Fruit fly (Drosophila melanogaster) whole organism, embryonic: ENCODE results near the gene CG33268.

ENCODE experiments used
- Atf-2 ChIP-seq: fragments of 200-800 bp; sonication (Bioruptor generic); optimal IDR thresholded peaks from 2 replicates; lab custom pipeline; 2016; ENCODE audit warnings: missing biosample characterization, missing genetic modification characterization
- Bgb ChIP-seq: fragments of 200-800 bp; sonication (Bioruptor generic); IDR thresholded peaks from 2 replicates; pipeline ENCODE4 v1.3.6; 2022; ENCODE audit warnings: missing biosample characterization, missing genetic modification characterization; ENCODE audit not compliant: partially characterized antibody
- CG11504 ChIP-seq: fragments of 200-800 bp; sonication (Bioruptor generic); optimal IDR thresholded peaks from 3 replicates; lab custom pipeline; 2019; ENCODE audit warnings: missing biosample characterization, mild to moderate bottlenecking, missing genetic modification characterization, moderate library complexity
- CG13287 ChIP-seq: fragments of 200-800 bp; sonication (Bioruptor generic); IDR thresholded peaks from 2 replicates; pipeline ENCODE4 v1.3.6; 2022; ENCODE audit warnings: missing biosample characterization, missing genetic modification characterization; ENCODE audit not compliant: partially characterized antibody
- CG13775 ChIP-seq: fragments of 200-800 bp; sonication (Bioruptor generic); optimal IDR thresholded peaks from 3 replicates; lab custom pipeline; 2017; ENCODE audit warnings: missing biosample characterization, mild to moderate bottlenecking, missing genetic modification characterization
- CG14860 ChIP-seq: fragments of 200-800 bp; sonication (Bioruptor generic); IDR thresholded peaks from 3 replicates; pipeline ENCODE4 v1.3.6; 2022; ENCODE audit warnings: missing biosample characterization, missing genetic modification characterization; ENCODE audit not compliant: partially characterized antibody
- CG1529 ChIP-seq: fragments of 200-800 bp; sonication (Bioruptor generic); optimal IDR thresholded peaks from 3 replicates; lab custom pipeline; 2018; ENCODE audit warnings: missing biosample characterization, missing genetic modification characterization
- CG15514 ChIP-seq: fragments of 200-800 bp; sonication (Bioruptor generic); optimal IDR thresholded peaks from 3 replicates; lab custom pipeline; 2017; ENCODE audit warnings: missing biosample characterization, missing genetic modification characterization, mild to moderate bottlenecking, moderate library complexity, missing genetic modification reagents
- CG16813 ChIP-seq: fragments of 200-800 bp; sonication (Bioruptor generic); IDR thresholded peaks from 3 replicates; pipeline ENCODE4 v1.3.6; 2022; ENCODE audit warnings: missing biosample characterization, missing genetic modification characterization; ENCODE audit not compliant: partially characterized antibody
- CG2120 ChIP-seq: fragments of 200-800 bp; sonication (Bioruptor generic); optimal IDR thresholded peaks from 3 replicates; lab custom pipeline; 2016; ENCODE audit warnings: missing biosample characterization, missing genetic modification characterization
- CG2712 ChIP-seq: fragments of 200-800 bp; optimal IDR thresholded peaks from 3 replicates; lab custom pipeline; 2019; ENCODE audit warnings: missing biosample characterization, mild to moderate bottlenecking, missing genetic modification characterization, moderate library complexity
- CG30020 ChIP-seq: fragments of 200-800 bp; optimal IDR thresholded peaks from 2 replicates; lab custom pipeline; 2019; ENCODE audit warnings: missing biosample characterization, mild to moderate bottlenecking, missing genetic modification characterization, moderate library complexity
- CG3407 ChIP-seq: fragments of 200-800 bp; sonication (Bioruptor generic); optimal IDR thresholded peaks from 2 replicates; lab custom pipeline; 2018; ENCODE audit warnings: missing biosample characterization, mild to moderate bottlenecking, missing genetic modification characterization
- CG4424 ChIP-seq: fragments of 200-800 bp; sonication (Bioruptor generic); optimal IDR thresholded peaks from 3 replicates; lab custom pipeline; 2016; ENCODE audit warnings: missing biosample characterization, missing genetic modification characterization
- CG6791 ChIP-seq: fragments of 200-800 bp; sonication (Bioruptor generic); IDR thresholded peaks from 3 replicates; pipeline ENCODE4 v1.3.6; 2022; ENCODE audit warnings: missing biosample characterization, missing genetic modification characterization; ENCODE audit not compliant: partially characterized antibody
- CG9797 ChIP-seq: fragments of 200-800 bp; sonication (Bioruptor generic); optimal IDR thresholded peaks from 3 replicates; lab custom pipeline; 2018; ENCODE audit warnings: missing biosample characterization, mild to moderate bottlenecking, missing genetic modification characterization
- CTCF ChIP-seq: fragments of 200-800 bp; sonication (Bioruptor generic); optimal IDR thresholded peaks from 2 replicates; lab custom pipeline; 2017; ENCODE audit warnings: missing biosample characterization, mild to moderate bottlenecking, missing genetic modification characterization, moderate library complexity
- Dek ChIP-seq: fragments of 200-800 bp; sonication (Bioruptor generic); optimal IDR thresholded peaks from 3 replicates; lab custom pipeline; 2019; ENCODE audit warnings: missing biosample characterization, mild to moderate bottlenecking, missing genetic modification characterization, moderate library complexity
- Doc2 ChIP-seq: fragments of 200-800 bp; sonication (Bioruptor generic); IDR thresholded peaks from 2 replicates; pipeline ENCODE4 v1.3.6; 2022; ENCODE audit warnings: missing biosample characterization, missing genetic modification characterization
- Dp ChIP-seq: fragments of 200-800 bp; sonication (Bioruptor generic); optimal IDR thresholded peaks from 2 replicates; lab custom pipeline; 2018; ENCODE audit warnings: missing biosample characterization, mild to moderate bottlenecking, missing genetic modification characterization, moderate library complexity
- Ets97D ChIP-seq: fragments of 200-800 bp; sonication (Bioruptor generic); optimal IDR thresholded peaks from 3 replicates; lab custom pipeline; 2016; ENCODE audit warnings: missing biosample characterization, missing genetic modification characterization
- Gug ChIP-seq: fragments of 200-800 bp; sonication (Bioruptor generic); IDR thresholded peaks from 4 replicates; pipeline ENCODE4 v1.3.6; 2022; ENCODE audit warnings: missing biosample characterization, missing genetic modification characterization
- Hmr ChIP-seq: fragments of 200-800 bp; sonication (Bioruptor generic); optimal IDR thresholded peaks from 3 replicates; lab custom pipeline; 2017; ENCODE audit warnings: mild to moderate bottlenecking, missing biosample characterization, missing genetic modification reagents, missing genetic modification characterization
- Kr ChIP-seq: fragments of 200-800 bp; sonication (Bioruptor generic); optimal IDR thresholded peaks from 2 replicates; lab custom pipeline; 2017; ENCODE audit warnings: missing biosample characterization, mild to moderate bottlenecking, missing genetic modification characterization
- Med ChIP-seq: fragments of 200-800 bp; sonication (Bioruptor generic); peaks from one replicate; lab custom pipeline; 2016; ENCODE audit warnings: missing biosample characterization, missing genetic modification characterization, mild to moderate bottlenecking, inconsistent platforms, moderate library complexity
- Meics ChIP-seq: fragments of 200-800 bp; sonication (Bioruptor generic); optimal IDR thresholded peaks from 2 replicates; lab custom pipeline; 2017; ENCODE audit warnings: missing biosample characterization, mild to moderate bottlenecking, missing genetic modification characterization
- Myb ChIP-seq: fragments of 200-800 bp; sonication (Bioruptor generic); optimal IDR thresholded peaks from 2 replicates; lab custom pipeline; 2016; ENCODE audit warnings: missing biosample characterization, missing genetic modification characterization
- Opbp ChIP-seq: fragments of 200-800 bp; sonication (Bioruptor generic); IDR thresholded peaks from 3 replicates; pipeline ENCODE4 v1.3.6; 2022; ENCODE audit warnings: missing biosample characterization, missing genetic modification characterization; ENCODE audit not compliant: partially characterized antibody
- Ptx1 ChIP-seq: fragments of 200-800 bp; sonication (Bioruptor generic); IDR thresholded peaks from 2 replicates; pipeline ENCODE4 v1.3.6; 2022; ENCODE audit warnings: missing biosample characterization, missing genetic modification characterization
- Xbp1 ChIP-seq: fragments of 200-800 bp; sonication (Bioruptor generic); optimal IDR thresholded peaks from 3 replicates; lab custom pipeline; 2016; ENCODE audit warnings: missing biosample characterization, mild to moderate bottlenecking, missing genetic modification characterization
- amos ChIP-seq: fragments of 200-800 bp; sonication (Bioruptor generic); IDR thresholded peaks from 2 replicates; pipeline ENCODE4 v1.3.6; 2022; ENCODE audit warnings: missing biosample characterization, missing genetic modification characterization; ENCODE audit not compliant: partially characterized antibody
- cg ChIP-seq: fragments of 200-800 bp; sonication (Bioruptor generic); optimal IDR thresholded peaks from 3 replicates; lab custom pipeline; 2019; ENCODE audit warnings: missing biosample characterization, mild to moderate bottlenecking, missing genetic modification characterization, moderate library complexity
- chinmo ChIP-seq: fragments of 200-800 bp; sonication (Bioruptor generic); IDR thresholded peaks from 4 replicates; pipeline ENCODE4 v1.3.6; 2022; ENCODE audit warnings: missing biosample characterization, missing genetic modification characterization; ENCODE audit not compliant: partially characterized antibody
- eve ChIP-seq, 2 experiments: fragments of >200 bp; optimal IDR thresholded peaks; 2 replicates each; lab custom pipeline; 2017; ENCODE audit warnings: missing biosample characterization in 2 of 2, missing genetic modification characterization in 2 of 2
- exex ChIP-seq: fragments of 200-800 bp; sonication (Bioruptor generic); optimal IDR thresholded peaks from 4 replicates; lab custom pipeline; 2018; ENCODE audit warnings: missing biosample characterization, mild to moderate bottlenecking, missing genetic modification characterization, moderate library complexity
- kah ChIP-seq: fragments of 200-800 bp; sonication (Bioruptor generic); optimal IDR thresholded peaks from 2 replicates; lab custom pipeline; 2018; ENCODE audit warnings: missing biosample characterization, mild to moderate bottlenecking, missing genetic modification characterization
- kay ChIP-seq: fragments of 200-800 bp; sonication (Bioruptor generic); optimal IDR thresholded peaks from 2 replicates; lab custom pipeline; 2016; ENCODE audit warnings: missing biosample characterization, missing genetic modification characterization
- luna ChIP-seq: fragments of 200-800 bp; sonication (Bioruptor generic); optimal IDR thresholded peaks from 2 replicates; lab custom pipeline; 2016; ENCODE audit warnings: missing biosample characterization, missing genetic modification characterization
- phol ChIP-seq: fragments of 200-800 bp; sonication (Bioruptor generic); optimal IDR thresholded peaks from 3 replicates; lab custom pipeline; 2018; ENCODE audit warnings: missing biosample characterization, mild to moderate bottlenecking, missing genetic modification characterization, moderate library complexity
- pita ChIP-seq: fragments of 200-800 bp; sonication (Bioruptor generic); optimal IDR thresholded peaks from 2 replicates; lab custom pipeline; 2017; ENCODE audit warnings: missing biosample characterization, mild to moderate bottlenecking, missing genetic modification characterization
- pros ChIP-seq: fragments of 200-800 bp; sonication (Bioruptor generic); optimal IDR thresholded peaks from 3 replicates; lab custom pipeline; 2019; ENCODE audit warnings: missing biosample characterization, mild to moderate bottlenecking, missing genetic modification characterization, moderate library complexity
- row ChIP-seq: fragments of 200-800 bp; sonication (Bioruptor generic); IDR thresholded peaks from 3 replicates; pipeline ENCODE4 v1.3.6; 2022; ENCODE audit warnings: missing biosample characterization, missing genetic modification characterization
- sens-2 ChIP-seq: fragments of 200-800 bp; sonication (Bioruptor generic); IDR thresholded peaks from 2 replicates; pipeline ENCODE4 v1.3.6; 2022; ENCODE audit warnings: missing biosample characterization, missing genetic modification characterization
- shn ChIP-seq: fragments of 200-800 bp; sonication (Bioruptor generic); optimal IDR thresholded peaks from 3 replicates; lab custom pipeline; 2016; ENCODE audit warnings: missing biosample characterization, missing genetic modification characterization
- slbo ChIP-seq: fragments of 200-800 bp; sonication (Bioruptor generic); IDR thresholded peaks from 2 replicates; pipeline ENCODE4 v1.3.6; 2022; ENCODE audit warnings: missing biosample characterization, missing genetic modification characterization
- ssp ChIP-seq: fragments of 200-800 bp; sonication (Bioruptor generic); IDR thresholded peaks from 2 replicates; pipeline ENCODE4 v1.3.6; 2022; ENCODE audit warnings: missing biosample characterization, missing genetic modification characterization
- trem ChIP-seq: fragments of 200-800 bp; optimal IDR thresholded peaks from 3 replicates; lab custom pipeline; 2019; ENCODE audit warnings: missing biosample characterization, mild to moderate bottlenecking, missing genetic modification characterization, moderate library complexity
- twi ChIP-seq: fragments of 200-800 bp; optimal IDR thresholded peaks from 2 replicates; lab custom pipeline; 2019; ENCODE audit warnings: missing biosample characterization, mild to moderate bottlenecking, missing genetic modification characterization, moderate library complexity
- zen ChIP-seq: fragments of 200-800 bp; sonication (Bioruptor generic); optimal IDR thresholded peaks from 3 replicates; lab custom pipeline; 2018; ENCODE audit warnings: missing biosample characterization, mild to moderate bottlenecking, missing genetic modification characterization, moderate library complexity

The CG33268 gene

dm6 chr3L:11609153-11609809 is 18.2 kb upstream of the CG33268 start, which contains the start of gene Duba (continued):
- TF ChIP-seq Bgb (peak; percentile 29; the same call in 1 of the 2 replicates), CG30020 (tag; lab: Kevin White, UChicago) (peak; percentile 95), CG3407 (GFP tag; lab: Kevin White, UChicago) (no peak), CG11504 (tag; lab: Kevin White, UChicago) (peak; percentile 83), CTCF (GFP tag; lab: Kevin White, UChicago) (peak; percentile 73), slbo (GFP tag; lab: Robert Waterston, UW) (peak; percentile 42; the same call in 1 of the 2 replicates), Myb (peak; percentile 40), Doc2 (GFP tag; lab: Robert Waterston, UW) (no peak), Med (GFP tag; lab: Kevin White, UChicago) (peak; percentile 71), shn (no peak), kay (GFP tag; lab: Kevin White, UChicago) (no peak), Ets97D (GFP tag; lab: Kevin White, UChicago) (peak; percentile 36), ssp (GFP tag; lab: Robert Waterston, UW) (peak; percentile 95), trem (peak; percentile 42), CG14860 (GFP tag; lab: Robert Waterston, UW) (no peak), Gug (peak; percentile 14; the same call in 1 of the 4 replicates), CG15514 (GFP tag; lab: Kevin White, UChicago) (peak; percentile 13), CG2712 (tag; lab: Kevin White, UChicago) (peak; percentile 43), phol (tag; lab: Kevin White, UChicago) (peak; percentile 47), Opbp (0 out of 3 replicates have a peak, but pooled peaks have one; percentile 28), twi (tag; lab: Kevin White, UChicago) (no peak), sens-2 (GFP tag; lab: Robert Waterston, UW) (no peak), CG9797 (GFP tag; lab: Kevin White, UChicago) (peak; percentile 55), exex (tag; lab: Kevin White, UChicago) (no peak), cg (peak; percentile 84), CG2120 (no peak), chinmo (GFP tag; lab: Robert Waterston, UW) (no peak), eve (GFP tag; optimal IDR thresholded peaks at IDR 0.05; lab: Kevin White, UChicago) (no peak), pita (peak; percentile 63), CG13775 (no peak), Atf-2 (GFP tag; lab: Kevin White, UChicago) (no peak), row (GFP tag; lab: Robert Waterston, UW) (peak; percentile 62; the same call in 2 of the 3 replicates), Dek (no peak), CG16813 (GFP tag; lab: Robert Waterston, UW) (0 out of 3 replicates have a peak, but pooled peaks have one; percentile 20), pros (GFP tag; lab: Kevin White, UChicago) (no peak), kah (GFP tag; lab: Kevin White, UChicago) (no peak), Meics (GFP tag; lab: Kevin White, UChicago) (peak; percentile 98), Dp (GFP tag; lab: Kevin White, UChicago) (peak; percentile 1), luna (no peak), amos (GFP tag; lab: Robert Waterston, UW) (0 out of 2 replicates have a peak, but pooled peaks have one; percentile 11), Xbp1 (GFP tag; lab: Kevin White, UChicago) (peak; percentile 24), zen (tag; lab: Kevin White, UChicago) (peak; percentile 10), Ptx1 (GFP tag; lab: Robert Waterston, UW) (peak; percentile 27; the same call in 1 of the 2 replicates), CG6791 (GFP tag; lab: Robert Waterston, UW) (peak; percentile 29; the same call in 1 of the 3 replicates), CG4424 (no peak), Hmr (GFP tag; lab: Kevin White, UChicago) (peak; percentile 2), Kr (no peak), CG1529 (GFP tag; lab: Kevin White, UChicago) (no peak), CG13287 (GFP tag; lab: Robert Waterston, UW) (peak; percentile 15; the same call in 1 of the 2 replicates)
